Fruit fly (Drosophila melanogaster): ENCODE results near the gene Brd.

The Brd gene

DNA sequence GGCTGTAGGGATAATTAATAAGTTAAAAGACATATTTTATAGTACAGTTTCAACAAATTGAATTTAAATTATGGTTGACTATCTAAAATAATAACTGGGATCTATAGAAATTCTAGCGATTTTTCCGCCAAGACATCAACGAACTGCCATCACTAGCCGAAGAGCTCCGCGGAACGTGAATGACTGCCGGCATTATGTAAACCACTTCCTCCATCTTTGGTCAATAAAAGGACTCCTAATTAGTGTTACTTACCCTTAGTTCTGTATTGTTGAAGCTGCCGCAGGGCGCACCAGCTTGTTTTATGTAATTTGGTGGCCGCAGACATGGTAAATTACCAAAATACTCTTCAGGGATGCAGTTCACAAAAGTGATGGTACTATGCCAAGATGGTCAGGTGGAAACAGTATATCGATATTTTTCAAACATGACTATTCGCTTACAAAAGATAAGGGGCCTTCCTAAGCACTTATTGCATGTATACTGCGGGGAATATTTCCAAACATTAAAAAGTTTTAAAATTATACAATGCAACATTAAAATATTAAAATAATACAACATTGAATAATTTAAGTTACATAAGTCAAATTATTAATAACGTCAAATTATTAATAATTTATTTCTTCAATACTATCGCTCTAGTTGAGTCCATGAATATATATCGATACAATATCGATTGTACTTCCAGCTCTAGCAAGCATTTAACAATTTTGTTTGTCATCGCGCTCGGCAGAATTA is 27.0 kb downstream of the Brd start, which contains the start of the genes mRpL39 and Prosbeta2 (continued):
- TF ChIP-seq fd102C (GFP tag; optimal IDR thresholded peaks at IDR 0.05) (no peak), Adf1 (GFP tag; IDR thresholded peaks at IDR 0.05) (0 out of 2 replicates have a peak, but pooled peaks have one; percentile 23), CG2116 (GFP tag; optimal IDR thresholded peaks at IDR 0.05) (peak; percentile 46), al (GFP tag; IDR thresholded peaks at IDR 0.05) (peak; percentile 70), CG12219 (GFP tag; optimal IDR thresholded peaks at IDR 0.05) (no peak), Ptx1 (GFP tag; IDR thresholded peaks at IDR 0.05) (peak; percentile 81), CG3838 (GFP tag; optimal IDR thresholded peaks at IDR 0.05) (no peak), onecut (GFP tag; IDR thresholded peaks at IDR 0.05) (no peak), slbo (GFP tag; IDR thresholded peaks at IDR 0.05) (peak; percentile 68), chn (GFP tag; optimal IDR thresholded peaks at IDR 0.05) (no peak), crol (GFP tag; IDR thresholded peaks at IDR 0.05) (0 out of 2 replicates have a peak, but pooled peaks have one; percentile 22), E2f1 (GFP tag; IDR thresholded peaks at IDR 0.05) (peak; percentile 68), Six4 (GFP tag; optimal IDR thresholded peaks at IDR 0.05) (peak; percentile 60), br (optimal IDR thresholded peaks at IDR 0.05) (no peak), CG10431 (GFP tag; optimal IDR thresholded peaks at IDR 0.05) (no peak), CG4404 (GFP tag; IDR thresholded peaks at IDR 0.05) (peak; percentile 72), Dll (GFP tag; IDR thresholded peaks at IDR 0.05; ENCODE audit: partially characterized antibody) (peak; percentile 99), ro (GFP tag; IDR thresholded peaks at IDR 0.05) (no peak), unpg (GFP tag; optimal IDR thresholded peaks at IDR 0.05) (peak; percentile 53), H15 (GFP tag; IDR thresholded peaks at IDR 0.05) (0 out of 3 replicates have a peak, but pooled peaks have one; percentile 19), CG2678 (tag; optimal IDR thresholded peaks at IDR 0.05) (no peak), h (optimal IDR thresholded peaks at IDR 0.05) (no peak), CG14860 (GFP tag; IDR thresholded peaks at IDR 0.05; ENCODE audit: partially characterized antibody) (peak; percentile 98), ase (GFP tag; IDR thresholded peaks at IDR 0.05) (peak; percentile 64; the same call in 1 of the 3 replicates), gro (GFP tag; optimal IDR thresholded peaks at IDR 0.05) (no peak), H2.0 (GFP tag; IDR thresholded peaks at IDR 0.05) (no peak), hb (GFP tag; IDR thresholded peaks at IDR 0.05; ENCODE audit: partially characterized antibody) (peak; percentile 96), CG15696 (tag; optimal IDR thresholded peaks at IDR 0.05) (peak; percentile 43), NK7.1 (GFP tag; optimal IDR thresholded peaks at IDR 0.05) (no peak), CG8359 (GFP tag; optimal IDR thresholded peaks at IDR 0.05; ENCODE audit: borderline replicate concordance) (no peak), crc (GFP tag; optimal IDR thresholded peaks at IDR 0.05) (no peak), chinmo (GFP tag; IDR thresholded peaks at IDR 0.05; ENCODE audit: partially characterized antibody) (0 out of 4 replicates have a peak, but pooled peaks have one; percentile 18), MESR4 (GFP tag; optimal IDR thresholded peaks at IDR 0.05) (peak; percentile 33), CG7271 (tag; optimal IDR thresholded peaks at IDR 0.05) (no peak), maf-S (GFP tag; optimal IDR thresholded peaks at IDR 0.05) (no peak), ewg (GFP tag; optimal IDR thresholded peaks at IDR 0.05) (no peak), bcd (GFP tag; optimal IDR thresholded peaks at IDR 0.05) (peak; percentile 44), ara (GFP tag; IDR thresholded peaks at IDR 0.05) (no peak; the same call in 1 of the 2 replicates), gce (GFP tag; IDR thresholded peaks at IDR 0.05) (no peak), CG6683 (GFP tag; optimal IDR thresholded peaks at IDR 0.05) (no peak), Sry-δ (GFP tag; optimal IDR thresholded peaks at IDR 0.05) (peak; percentile 92), ham (GFP tag; IDR thresholded peaks at IDR 0.05) (no peak), CrebB (tag; optimal IDR thresholded peaks at IDR 0.05) (no peak), tio (GFP tag; optimal IDR thresholded peaks at IDR 0.05) (no peak), Mrtf (GFP tag; IDR thresholded peaks at IDR 0.05) (peak; percentile 65; the same call in 2 of the 3 replicates), Atf-2 (GFP tag; optimal IDR thresholded peaks at IDR 0.05) (no peak), sc (optimal IDR thresholded peaks at IDR 0.05) (no peak), sc (GFP tag; optimal IDR thresholded peaks at IDR 0.05) (no peak), dmrt99B (tag; optimal IDR thresholded peaks at IDR 0.05) (peak; percentile 70), CG12236 (GFP tag; optimal IDR thresholded peaks at IDR 0.05) (no peak), vvl (GFP tag; IDR thresholded peaks at IDR 0.05) (peak; percentile 83)
